Fruit fly (Drosophila melanogaster) whole organism, embryonic: ENCODE data around the gene edin.

Experiments
- Ada2b ChIP-seq: fragments of 200-800 bp; sonication (Bioruptor generic); IDR thresholded peaks from 2 replicates; pipeline ENCODE4 v1.3.6; 2022; ENCODE audit warnings: missing biosample characterization, missing genetic modification characterization
- CG10209 ChIP-seq: fragments of 200-800 bp; sonication (Bioruptor generic); optimal IDR thresholded peaks from 3 replicates; lab custom pipeline; 2017; ENCODE audit warnings: missing biosample characterization, mild to moderate bottlenecking, missing genetic modification characterization, missing genetic modification reagents
- CG10462 ChIP-seq: fragments of 200-800 bp; sonication (Bioruptor generic); optimal IDR thresholded peaks from 2 replicates; lab custom pipeline; 2016; ENCODE audit warnings: missing biosample characterization, missing genetic modification characterization
- CG11398 ChIP-seq: fragments of 200-800 bp; sonication (Bioruptor generic); optimal IDR thresholded peaks from 2 replicates; lab custom pipeline; 2016; ENCODE audit warnings: missing biosample characterization, missing genetic modification characterization
- CG12744 ChIP-seq: fragments of 200-800 bp; sonication (Bioruptor generic); optimal IDR thresholded peaks from 2 replicates; lab custom pipeline; 2016; ENCODE audit warnings: missing biosample characterization, missing genetic modification characterization
- CG12769 ChIP-seq: fragments of 200-800 bp; sonication (Bioruptor generic); optimal IDR thresholded peaks from 2 replicates; lab custom pipeline; 2019; ENCODE audit warnings: missing biosample characterization, mild to moderate bottlenecking, missing genetic modification characterization, moderate library complexity
- CG13287 ChIP-seq: fragments of 200-800 bp; sonication (Bioruptor generic); IDR thresholded peaks from 2 replicates; pipeline ENCODE4 v1.3.6; 2022; ENCODE audit warnings: missing biosample characterization, missing genetic modification characterization; ENCODE audit not compliant: partially characterized antibody
- CG14710 ChIP-seq: fragments of 200-800 bp; sonication (Bioruptor generic); optimal IDR thresholded peaks from 3 replicates; lab custom pipeline; 2019; ENCODE audit warnings: missing biosample characterization, mild to moderate bottlenecking, missing genetic modification characterization, moderate library complexity
- CG32767 ChIP-seq: fragments of 200-800 bp; sonication (Bioruptor generic); IDR thresholded peaks from 2 replicates; pipeline ENCODE4 v1.3.6; 2022; ENCODE audit warnings: missing biosample characterization, missing genetic modification characterization
- CG33213 ChIP-seq: fragments of 200-800 bp; sonication (Bioruptor generic); optimal IDR thresholded peaks from 3 replicates; lab custom pipeline; 2016; ENCODE audit warnings: missing biosample characterization, missing genetic modification characterization
- CG3407 ChIP-seq: fragments of 200-800 bp; sonication (Bioruptor generic); optimal IDR thresholded peaks from 2 replicates; lab custom pipeline; 2018; ENCODE audit warnings: missing biosample characterization, mild to moderate bottlenecking, missing genetic modification characterization
- CG6254 ChIP-seq: fragments of 200-800 bp; sonication (Bioruptor generic); optimal IDR thresholded peaks from 3 replicates; lab custom pipeline; 2017; ENCODE audit warnings: mild to moderate bottlenecking, missing biosample characterization, missing genetic modification reagents, missing genetic modification characterization
- CG8281 ChIP-seq: fragments of 200-800 bp; sonication (Bioruptor generic); optimal IDR thresholded peaks from 2 replicates; lab custom pipeline; 2018; ENCODE audit warnings: missing biosample characterization, mild to moderate bottlenecking, missing genetic modification characterization, moderate library complexity
- CG8924 ChIP-seq: fragments of 200-800 bp; optimal IDR thresholded peaks from 3 replicates; lab custom pipeline; 2019; ENCODE audit warnings: missing biosample characterization, mild to moderate bottlenecking, missing genetic modification characterization, moderate library complexity
- CG9817 ChIP-seq: fragments of 200-800 bp; sonication (Bioruptor generic); optimal IDR thresholded peaks from 2 replicates; lab custom pipeline; 2018; ENCODE audit warnings: missing biosample characterization, mild to moderate bottlenecking, missing genetic modification characterization, moderate library complexity
- CHES-1-like ChIP-seq: fragments of 200-800 bp; sonication (Bioruptor generic); optimal IDR thresholded peaks from 2 replicates; lab custom pipeline; 2016; ENCODE audit warnings: missing biosample characterization, missing genetic modification characterization
- D ChIP-seq, 2 experiments: fragments of 200-800 bp in 1 of 2; fragments of >200 bp in 1 of 2; sonication (Bioruptor generic) in 1 of 2; optimal IDR thresholded peaks; 2 replicates in 1 of 2; 3 replicates in 1 of 2; lab custom pipeline; 2017; ENCODE audit warnings: mild to moderate bottlenecking in 1 of 2, missing biosample characterization in 1 of 2, missing genetic modification characterization in 1 of 2, missing genetic modification reagents in 1 of 2
- D19A ChIP-seq: fragments of 200-800 bp; optimal IDR thresholded peaks from 3 replicates; lab custom pipeline; 2019; ENCODE audit warnings: missing biosample characterization, mild to moderate bottlenecking, missing genetic modification characterization, moderate library complexity
- Drgx ChIP-seq: fragments of 200-800 bp; sonication (Bioruptor generic); IDR thresholded peaks from 2 replicates; pipeline ENCODE4 v1.3.6; 2022; ENCODE audit warnings: missing biosample characterization, missing genetic modification characterization
- HmgD ChIP-seq: fragments of 200-800 bp; sonication (Bioruptor generic); optimal IDR thresholded peaks from 3 replicates; lab custom pipeline; 2016; ENCODE audit warnings: missing biosample characterization, missing genetic modification characterization
- Hmr ChIP-seq: fragments of 200-800 bp; sonication (Bioruptor generic); optimal IDR thresholded peaks from 3 replicates; lab custom pipeline; 2017; ENCODE audit warnings: mild to moderate bottlenecking, missing biosample characterization, missing genetic modification reagents, missing genetic modification characterization
- Meics ChIP-seq: fragments of 200-800 bp; sonication (Bioruptor generic); optimal IDR thresholded peaks from 2 replicates; lab custom pipeline; 2017; ENCODE audit warnings: missing biosample characterization, mild to moderate bottlenecking, missing genetic modification characterization
- Mrtf ChIP-seq: fragments of 200-800 bp; sonication (Bioruptor generic); IDR thresholded peaks from 3 replicates; pipeline ENCODE4 v1.3.6; 2022; ENCODE audit warnings: missing biosample characterization, missing genetic modification characterization
- Sox102F ChIP-seq: fragments of 200-800 bp; sonication (Bioruptor generic); optimal IDR thresholded peaks from 2 replicates; lab custom pipeline; 2018; ENCODE audit warnings: missing biosample characterization, mild to moderate bottlenecking, missing genetic modification characterization, moderate library complexity
- Xrp1 ChIP-seq: fragments of 200-800 bp; sonication (Bioruptor generic); IDR thresholded peaks from 2 replicates; pipeline ENCODE4 v1.3.6; 2022; ENCODE audit warnings: missing biosample characterization, missing genetic modification characterization
- chif ChIP-seq, 2 experiments: fragments of 200-800 bp; sonication (Bioruptor generic); optimal IDR thresholded peaks; 3 replicates each; lab custom pipeline; 2016; ENCODE audit warnings: missing biosample characterization in 2 of 2, missing genetic modification characterization in 2 of 2
- chm ChIP-seq: fragments of 200-800 bp; sonication (Bioruptor generic); IDR thresholded peaks from 2 replicates; pipeline ENCODE4 v1.3.6; 2022; ENCODE audit warnings: missing biosample characterization, missing genetic modification characterization
- crol ChIP-seq: fragments of 200-800 bp; sonication (Bioruptor generic); IDR thresholded peaks from 2 replicates; pipeline ENCODE4 v1.3.6; 2022; ENCODE audit warnings: missing biosample characterization, missing genetic modification characterization
- dati ChIP-seq: fragments of 200-800 bp; sonication (Bioruptor generic); IDR thresholded peaks from 2 replicates; pipeline ENCODE4 v1.3.6; 2022; ENCODE audit warnings: missing biosample characterization, missing genetic modification characterization
- fu2 ChIP-seq: fragments of 200-800 bp; sonication (Bioruptor generic); optimal IDR thresholded peaks from 2 replicates; lab custom pipeline; 2016; ENCODE audit warnings: missing biosample characterization, missing genetic modification characterization
- gem ChIP-seq: fragments of 200-800 bp; sonication (Bioruptor generic); optimal IDR thresholded peaks from 2 replicates; lab custom pipeline; 2019; ENCODE audit warnings: missing biosample characterization, mild to moderate bottlenecking, missing genetic modification characterization, moderate library complexity
- gt ChIP-seq: fragments of 200-800 bp; sonication (Bioruptor generic); IDR thresholded peaks from 2 replicates; pipeline ENCODE4 v1.3.6; 2022; ENCODE audit warnings: missing biosample characterization, missing genetic modification characterization
- h ChIP-seq: fragments of >200 bp; optimal IDR thresholded peaks from 2 replicates; lab custom pipeline; 2017
- jumu ChIP-seq: fragments of 200-800 bp; sonication (Bioruptor generic); optimal IDR thresholded peaks from 3 replicates; lab custom pipeline; 2016; ENCODE audit warnings: missing biosample characterization, missing genetic modification characterization
- kah ChIP-seq: fragments of 200-800 bp; sonication (Bioruptor generic); optimal IDR thresholded peaks from 2 replicates; lab custom pipeline; 2018; ENCODE audit warnings: missing biosample characterization, mild to moderate bottlenecking, missing genetic modification characterization
- klu ChIP-seq: fragments of 200-800 bp; sonication (Bioruptor generic); IDR thresholded peaks from 2 replicates; pipeline ENCODE4 v1.3.6; 2022; ENCODE audit warnings: missing biosample characterization, missing genetic modification characterization
- lola ChIP-seq, 3 experiments: fragments of >200 bp in 2 of 3; fragments of 200-800 bp in 1 of 3; sonication (Bioruptor generic) in 1 of 3; optimal IDR thresholded peaks; 2 replicates each; lab custom pipeline; 2017 to 2019; ENCODE audit warnings: missing biosample characterization in 3 of 3, missing genetic modification characterization in 3 of 3, mild to moderate bottlenecking in 1 of 3, moderate library complexity in 1 of 3
- mld ChIP-seq: fragments of 200-800 bp; sonication (Bioruptor generic); IDR thresholded peaks from 3 replicates; pipeline ENCODE4 v1.3.6; 2022; ENCODE audit warnings: missing biosample characterization, missing genetic modification characterization; ENCODE audit not compliant: partially characterized antibody
- nom ChIP-seq: fragments of 200-800 bp; sonication (Bioruptor generic); optimal IDR thresholded peaks from 2 replicates; lab custom pipeline; 2017; ENCODE audit warnings: missing biosample characterization, missing genetic modification characterization, mild to moderate bottlenecking, moderate library complexity, missing genetic modification reagents
- onecut ChIP-seq: fragments of 200-800 bp; sonication (Bioruptor generic); IDR thresholded peaks from 2 replicates; pipeline ENCODE4 v1.3.6; 2022; ENCODE audit warnings: missing biosample characterization, missing genetic modification characterization
- psq ChIP-seq: fragments of 200-800 bp; sonication (Bioruptor generic); optimal IDR thresholded peaks from 2 replicates; lab custom pipeline; 2017; ENCODE audit warnings: missing biosample characterization, missing genetic modification characterization
- repo ChIP-seq: fragments of 200-800 bp; sonication (Bioruptor generic); optimal IDR thresholded peaks from 2 replicates; lab custom pipeline; 2016; ENCODE audit warnings: missing biosample characterization, missing genetic modification characterization
- sc ChIP-seq, 3 experiments: fragments of >200 bp in 2 of 3; fragments of 200-800 bp in 1 of 3; sonication (Bioruptor generic) in 1 of 3; optimal IDR thresholded peaks; 2 replicates in 2 of 3; 3 replicates in 1 of 3; lab custom pipeline; 2017; ENCODE audit warnings: mild to moderate bottlenecking in 1 of 3, missing biosample characterization in 1 of 3, missing genetic modification characterization in 1 of 3, missing genetic modification reagents in 1 of 3
- sim ChIP-seq: fragments of 200-800 bp; sonication (Bioruptor generic); IDR thresholded peaks from 2 replicates; pipeline ENCODE4 v1.3.6; 2022; ENCODE audit warnings: missing biosample characterization, missing genetic modification characterization
- sug ChIP-seq: fragments of 200-800 bp; optimal IDR thresholded peaks from 2 replicates; lab custom pipeline; 2019; ENCODE audit warnings: missing biosample characterization, mild to moderate bottlenecking, missing genetic modification characterization, moderate library complexity
- tap ChIP-seq: fragments of 200-800 bp; optimal IDR thresholded peaks from 3 replicates; lab custom pipeline; 2019; ENCODE audit warnings: missing biosample characterization, mild to moderate bottlenecking, missing genetic modification characterization, moderate library complexity
- tna ChIP-seq: fragments of 200-800 bp; sonication (Bioruptor generic); IDR thresholded peaks from 2 replicates; pipeline ENCODE4 v1.3.6; 2022; ENCODE audit warnings: missing biosample characterization, missing genetic modification characterization; ENCODE audit not compliant: partially characterized antibody
- usp ChIP-seq: fragments of >200 bp; optimal IDR thresholded peaks from 2 replicates; lab custom pipeline; 2017; ENCODE audit warnings: missing biosample characterization, missing genetic modification characterization
- zf30C ChIP-seq: fragments of 200-800 bp; sonication (Bioruptor generic); optimal IDR thresholded peaks from 3 replicates; lab custom pipeline; 2018; ENCODE audit warnings: missing biosample characterization, mild to moderate bottlenecking, missing genetic modification characterization

edin gene

dm6 chr3L:17485280-17485792 lies 9.3 kb upstream of the edin start (continued):
- TF ChIP-seq Mrtf: 0 out of 3 replicates have a peak, but pooled peaks have one; percentile 16
- TF ChIP-seq CG6254 (GFP tag; lab: Kevin White, UChicago): peak; percentile 92
- TF ChIP-seq CG9817 (tag; lab: Kevin White, UChicago): peak; percentile 41
- peak; percentile 98 for TF ChIP-seq CG3407 (GFP tag; lab: Kevin White, UChicago)
- no peak for TF ChIP-seq klu
- peak; percentile 22 for TF ChIP-seq jumu
- TF ChIP-seq CG8281 (tag; lab: Kevin White, UChicago): peak; percentile 87
- peak; percentile 67 for TF ChIP-seq CG10462 (GFP tag; lab: Kevin White, UChicago)
- TF ChIP-seq onecut (GFP tag; lab: Robert Waterston, UW): peak; percentile 84
- TF ChIP-seq lola (GFP tag; optimal IDR thresholded peaks at IDR 0.05; lab: Kevin White, UChicago): peak in 1 of 3 experiments; percentile 86
- no peak for TF ChIP-seq Ada2b (GFP tag; lab: Robert Waterston, UW)
- TF ChIP-seq dati (GFP tag; lab: Robert Waterston, UW): no peak
- peak; percentile 74 for TF ChIP-seq Sox102F (GFP tag; lab: Kevin White, UChicago)
- peak; percentile 88; the same call in 1 of the 2 replicates for TF ChIP-seq chm (GFP tag; lab: Robert Waterston, UW)
- TF ChIP-seq CG33213 (GFP tag; lab: Kevin White, UChicago): peak; percentile 68
- TF ChIP-seq fu2 (GFP tag; lab: Kevin White, UChicago): no peak
- TF ChIP-seq Meics (GFP tag; lab: Kevin White, UChicago): peak; percentile 2
- no peak for TF ChIP-seq D (optimal IDR thresholded peaks at IDR 0.05; lab: Kevin White, UChicago)
- peak; percentile 88 for TF ChIP-seq D (GFP tag; optimal IDR thresholded peaks at IDR 0.05; lab: Kevin White, UChicago)
- no peak for TF ChIP-seq sc (optimal IDR thresholded peaks at IDR 0.05; lab: Kevin White, UChicago)
- TF ChIP-seq sc (GFP tag; optimal IDR thresholded peaks at IDR 0.05; lab: Kevin White, UChicago): peak; percentile 89
- no peak for TF ChIP-seq zf30C (GFP tag; lab: Kevin White, UChicago)
- TF ChIP-seq Xrp1 (GFP tag; lab: Robert Waterston, UW): peak; percentile 86
- no peak for TF ChIP-seq crol (GFP tag; lab: Robert Waterston, UW)
- TF ChIP-seq sim (GFP tag; lab: Robert Waterston, UW): peak; percentile 82; the same call in 1 of the 2 replicates
- no peak for TF ChIP-seq gt (GFP tag; lab: Robert Waterston, UW)
- peak; percentile 75 for TF ChIP-seq tap (tag; lab: Kevin White, UChicago)
- TF ChIP-seq kah (GFP tag; lab: Kevin White, UChicago): peak; percentile 78
- TF ChIP-seq CG10209 (GFP tag; lab: Kevin White, UChicago): peak; percentile 79
- peak; percentile 1 for TF ChIP-seq CG12744
- TF ChIP-seq tna (GFP tag; lab: Robert Waterston, UW): no peak
- 0 out of 2 replicates have a peak, but pooled peaks have one; percentile 32 for TF ChIP-seq CG32767
- TF ChIP-seq sug: peak; percentile 8
- TF ChIP-seq Hmr: no peak
- TF ChIP-seq CG11398 (GFP tag; lab: Kevin White, UChicago): peak; percentile 64
- peak; percentile 69 for TF ChIP-seq repo
- TF ChIP-seq chif (GFP tag; optimal IDR thresholded peaks at IDR 0.05; lab: Kevin White, UChicago): peak; percentile 55 to 60
- TF ChIP-seq nom: peak; percentile 80
- peak; percentile 82 for TF ChIP-seq gem (tag; lab: Kevin White, UChicago)
- TF ChIP-seq Drgx (GFP tag; lab: Robert Waterston, UW): peak; percentile 40; the same call in 1 of the 2 replicates
- TF ChIP-seq CG12769 (tag; lab: Kevin White, UChicago): peak; percentile 45
- TF ChIP-seq h (lab: Kevin White, UChicago): no peak
- TF ChIP-seq CG13287 (GFP tag; lab: Robert Waterston, UW): no peak
- peak; percentile 94 for TF ChIP-seq CG14710 (tag; lab: Kevin White, UChicago)
- TF ChIP-seq D19A: peak; percentile 70
- TF ChIP-seq usp: no peak
- TF ChIP-seq psq (GFP tag; lab: Kevin White, UChicago): peak; percentile 12
- TF ChIP-seq mld (GFP tag; lab: Robert Waterston, UW): no peak
- TF ChIP-seq CG8924: peak; percentile 81
- peak; percentile 21 for TF ChIP-seq HmgD (GFP tag; lab: Kevin White, UChicago)
- TF ChIP-seq CHES-1-like (GFP tag; lab: Kevin White, UChicago): no peak
